Worm (Caenorhabditis elegans): ENCODE data around the gene Y45F10B.13.

DNA sequence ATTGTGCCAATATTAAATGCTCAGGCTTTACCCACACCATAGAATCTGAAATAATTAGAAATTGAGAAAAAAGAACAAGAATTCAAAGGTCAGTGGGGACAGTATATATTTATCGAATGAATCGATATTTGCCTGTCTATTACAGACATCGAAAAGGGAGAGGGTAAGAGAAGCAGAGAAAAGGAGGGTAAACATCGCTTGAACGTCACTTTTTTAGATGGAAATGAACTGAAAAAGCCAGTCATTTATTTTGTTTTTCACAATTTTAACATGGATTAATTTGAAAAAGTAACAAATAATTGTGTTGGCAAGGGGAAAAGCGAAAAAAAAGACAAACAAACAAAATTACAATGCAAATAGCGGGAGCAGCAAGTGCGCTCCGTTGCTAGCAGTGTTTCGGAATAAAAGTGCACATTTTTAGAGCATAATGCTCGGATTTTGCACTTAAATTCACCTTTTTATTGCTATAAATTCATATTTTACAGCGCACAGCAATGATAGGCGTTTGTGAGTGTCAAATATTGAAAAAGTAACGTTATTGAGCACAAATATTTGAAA is 58.6 kb downstream of the Y45F10B.13 start, which contains the start of gene tbc-9:
- TF ChIP-seq nhr-10 (tag; optimal IDR thresholded peaks at IDR 0.05), result no peak
- TF ChIP-seq nhr-6 (tag; optimal IDR thresholded peaks at IDR 0.05), result no peak
- TF ChIP-seq ceh-82 (tag; optimal IDR thresholded peaks at IDR 0.05), result no peak
- TF ChIP-seq zag-1 (tag; optimal IDR thresholded peaks at IDR 0.05), result no peak

Data from whole organism, L2 larva.